Worm (Caenorhabditis elegans): ENCODE measurements around the gene R01H2.2.
A peak's percentile ranks its signal among the peaks of the same experiment; 100 is the strongest.

Gene R01H2.2

DNA sequence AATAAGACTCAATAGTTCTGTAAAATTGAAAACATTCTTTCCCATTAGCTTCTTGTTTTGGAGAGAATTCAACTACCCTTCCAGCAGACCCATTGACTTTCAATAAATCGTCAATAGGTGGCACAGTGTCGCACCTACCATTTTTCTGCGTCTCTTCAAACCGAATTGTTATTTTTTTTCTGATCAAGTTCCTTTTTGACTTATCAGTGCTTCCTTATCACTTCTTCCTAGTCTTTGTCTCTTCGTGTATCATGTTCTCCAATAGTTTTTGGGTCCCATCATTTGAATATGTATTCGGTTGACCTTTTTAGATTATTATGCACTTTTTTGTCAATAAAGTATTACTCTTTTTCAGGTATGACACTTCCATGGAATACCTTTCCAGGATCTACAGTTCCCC is 51.6 kb downstream of the R01H2.2 start, which contains the start of gene odd-1 (continued):
- TF ChIP-seq aly-2 (tag; optimal IDR thresholded peaks at IDR 0.05) (no peak), fos-1 (tag; optimal IDR thresholded peaks at IDR 0.05) (no peak), lin-39 (tag; optimal IDR thresholded peaks at IDR 0.05) (no peak), daf-16 (GFP tag; optimal IDR thresholded peaks at IDR 0.05) (no peak), daf-16 (tag; optimal IDR thresholded peaks at IDR 0.05) (peak; percentile 49), hlh-11 (tag; optimal IDR thresholded peaks at IDR 0.05) (peak; percentile 9), mxl-2 (GFP tag; conservative IDR thresholded peaks at IDR 0.05) (no peak), dmd-6 (GFP tag; IDR thresholded peaks at IDR 0.05) (peak; percentile 24; the same call in 1 of the 2 replicates), R02D3.7 (tag; optimal IDR thresholded peaks at IDR 0.05) (no peak), skn-1 (tag; optimal IDR thresholded peaks at IDR 0.05) (no peak), zag-1 (tag; optimal IDR thresholded peaks at IDR 0.05) (no peak), unc-130 (GFP tag; optimal IDR thresholded peaks at IDR 0.05) (no peak), lim-7 (GFP tag; IDR thresholded peaks at IDR 0.05) (no peak), gei-8 (GFP tag; optimal IDR thresholded peaks at IDR 0.05) (no peak), ZK337.2 (GFP tag; IDR thresholded peaks at IDR 0.05) (no peak), cey-2 (tag; optimal IDR thresholded peaks at IDR 0.05; ENCODE audit: borderline replicate concordance, insufficient read depth) (no peak), ceh-82 (tag; optimal IDR thresholded peaks at IDR 0.05) (no peak), nhr-28 (tag; optimal IDR thresholded peaks at IDR 0.05) (peak; percentile 30), pqm-1 (tag; optimal IDR thresholded peaks at IDR 0.05) (peak; percentile 77), nhr-42 (GFP tag; IDR thresholded peaks at IDR 0.05) (no peak), dmd-9 (GFP tag; IDR thresholded peaks at IDR 0.05) (no peak), spr-1 (tag; optimal IDR thresholded peaks at IDR 0.05) (no peak), spr-3 (GFP tag; optimal IDR thresholded peaks at IDR 0.05) (no peak)

All from whole organism, L4 larva.